Worm (Caenorhabditis elegans) whole organism, L2 larva: Measurements from ENCODE around the gene F54H12.8.

Experiments used
- F13H6.1 ChIP-seq: sonication (generic microtip); optimal IDR thresholded peaks from 2 replicates; lab custom pipeline; 2016; ENCODE audit warnings: missing genetic modification characterization, missing compliant biosample characterization
- R02D3.7 ChIP-seq: fragments of 150-350 bp; optimal IDR thresholded peaks from 2 replicates; lab custom pipeline; 2014; ENCODE audit warnings: missing biosample characterization, missing genetic modification characterization
- Y55F3AM.14 ChIP-seq: fragments of 200-800 bp; sonication (Bioruptor generic); optimal IDR thresholded peaks from 2 replicates; lab custom pipeline; 2018; ENCODE audit warnings: mild to moderate bottlenecking, missing genetic modification characterization, missing compliant biosample characterization
- ZK546.5 ChIP-seq: sonication (generic microtip); optimal IDR thresholded peaks from 2 replicates; lab custom pipeline; 2017; ENCODE audit warnings: missing biosample characterization, missing genetic modification characterization
- alr-1 ChIP-seq: fragments of 150-350 bp; optimal IDR thresholded peaks from 2 replicates; lab custom pipeline; 2014; ENCODE audit warnings: missing biosample characterization, missing genetic modification characterization
- aly-2 ChIP-seq: fragments of 150-350 bp; optimal IDR thresholded peaks from 2 replicates; lab custom pipeline; 2014; ENCODE audit warnings: missing biosample characterization, missing genetic modification characterization
- ama-1 ChIP-seq: fragments of 150-350 bp; optimal IDR thresholded peaks from 2 replicates; lab custom pipeline; 2018; ENCODE audit warnings: inconsistent platforms
- blmp-1 ChIP-seq: sonication (generic microtip); optimal IDR thresholded peaks from 2 replicates; lab custom pipeline; 2017; ENCODE audit warnings: missing genetic modification characterization, mild to moderate bottlenecking, missing compliant biosample characterization, antibody characterized with exemption, moderate library complexity; ENCODE audit not compliant: insufficient read depth
- ceh-16 ChIP-seq: fragments of 150-350 bp; optimal IDR thresholded peaks from 2 replicates; lab custom pipeline; 2014; ENCODE audit warnings: missing biosample characterization, missing genetic modification characterization
- ceh-82 ChIP-seq: fragments of 150-350 bp; optimal IDR thresholded peaks from 2 replicates; lab custom pipeline; 2014; ENCODE audit warnings: missing biosample characterization, missing genetic modification characterization
- crh-2 ChIP-seq: sonication (generic microtip); optimal IDR thresholded peaks from 2 replicates; lab custom pipeline; 2017; ENCODE audit warnings: missing biosample characterization, missing genetic modification characterization
- dmd-4 ChIP-seq: sonication (generic microtip); optimal IDR thresholded peaks from 2 replicates; lab custom pipeline; 2017; ENCODE audit warnings: missing biosample characterization, missing genetic modification characterization
- elt-3 ChIP-seq: sonication (generic microtip); optimal IDR thresholded peaks from 2 replicates; lab custom pipeline; 2017; ENCODE audit warnings: missing biosample characterization, missing genetic modification characterization
- fos-1 ChIP-seq: fragments of 150-350 bp; optimal IDR thresholded peaks from 2 replicates; lab custom pipeline; 2014; ENCODE audit warnings: missing biosample characterization, missing genetic modification characterization
- gmeb-1 ChIP-seq: fragments of 150-350 bp; optimal IDR thresholded peaks from 2 replicates; lab custom pipeline; 2014; ENCODE audit warnings: missing biosample characterization, missing genetic modification characterization
- lin-13 ChIP-seq: fragments of 150-350 bp; optimal IDR thresholded peaks from 2 replicates; lab custom pipeline; 2014; ENCODE audit warnings: missing biosample characterization, missing genetic modification reagents, missing genetic modification characterization
- mab-5 ChIP-seq: fragments of 150-350 bp; optimal IDR thresholded peaks from 2 replicates; lab custom pipeline; 2014; ENCODE audit warnings: missing biosample characterization, missing genetic modification characterization
- mdl-1 ChIP-seq, 2 experiments: fragments of 150-350 bp in 1 of 2; sonication (generic microtip) in 1 of 2; optimal IDR thresholded peaks; 2 replicates each; lab custom pipeline; 2017; ENCODE audit warnings: missing biosample characterization in 2 of 2, missing genetic modification characterization in 2 of 2
- nhr-11 ChIP-seq: fragments of 150-350 bp; optimal IDR thresholded peaks from 2 replicates; lab custom pipeline; 2014; ENCODE audit warnings: missing biosample characterization, missing genetic modification characterization
- nhr-12 ChIP-seq: fragments of 150-350 bp; optimal IDR thresholded peaks from 2 replicates; lab custom pipeline; 2014; ENCODE audit warnings: missing biosample characterization, missing genetic modification characterization
- nhr-129 ChIP-seq: fragments of 150-350 bp; optimal IDR thresholded peaks from 2 replicates; lab custom pipeline; 2014; ENCODE audit warnings: missing biosample characterization, missing genetic modification characterization
- nhr-21 ChIP-seq: fragments of 150-350 bp; optimal IDR thresholded peaks from 2 replicates; lab custom pipeline; 2014; ENCODE audit warnings: missing biosample characterization, missing genetic modification characterization
- nhr-23 ChIP-seq: fragments of 150-350 bp; optimal IDR thresholded peaks from 2 replicates; lab custom pipeline; 2014; ENCODE audit warnings: missing biosample characterization, missing genetic modification reagents, missing genetic modification characterization
- nhr-25 ChIP-seq: fragments of 150-350 bp; sonication (generic microtip); optimal IDR thresholded peaks from 3 replicates; lab custom pipeline; 2014; ENCODE audit warnings: missing biosample characterization, missing genetic modification characterization
- nhr-6 ChIP-seq: fragments of 150-350 bp; optimal IDR thresholded peaks from 2 replicates; lab custom pipeline; 2014; ENCODE audit warnings: missing biosample characterization, missing genetic modification characterization
- nhr-77 ChIP-seq: fragments of 150-350 bp; optimal IDR thresholded peaks from 2 replicates; lab custom pipeline; 2014; ENCODE audit warnings: missing biosample characterization, missing genetic modification characterization
- peb-1 ChIP-seq: fragments of 150-350 bp; optimal IDR thresholded peaks from 2 replicates; lab custom pipeline; 2014; ENCODE audit warnings: missing biosample characterization, missing genetic modification characterization
- skn-1 ChIP-seq: sonication (generic microtip); optimal IDR thresholded peaks from 2 replicates; lab custom pipeline; 2017; ENCODE audit warnings: missing biosample characterization, missing genetic modification characterization
- sma-3 ChIP-seq: sonication (generic microtip); optimal IDR thresholded peaks from 2 replicates; lab custom pipeline; 2016; ENCODE audit warnings: missing genetic modification reagents, missing genetic modification characterization, missing compliant biosample characterization
- sma-9 ChIP-seq, 2 experiments: fragments of 150-350 bp in 1 of 2; sonication (generic microtip) in 1 of 2; optimal IDR thresholded peaks; 2 replicates each; lab custom pipeline; 2014 to 2016; ENCODE audit warnings: missing genetic modification characterization in 2 of 2, mild to moderate bottlenecking in 1 of 2, missing biosample characterization in 1 of 2, missing compliant biosample characterization in 1 of 2, missing genetic modification reagents in 1 of 2, moderate library complexity in 1 of 2
- snpc-4 ChIP-seq: fragments of 150-350 bp; optimal IDR thresholded peaks from 2 replicates; lab custom pipeline; 2014; ENCODE audit warnings: missing biosample characterization, missing genetic modification characterization
- unc-55 ChIP-seq: fragments of 150-350 bp; sonication (generic microtip); optimal IDR thresholded peaks from 3 replicates; lab custom pipeline; 2014; ENCODE audit warnings: missing biosample characterization, missing genetic modification reagents, missing genetic modification characterization
- unc-62 ChIP-seq: fragments of 150-350 bp; optimal IDR thresholded peaks from 2 replicates; lab custom pipeline; 2014; ENCODE audit warnings: missing biosample characterization, missing genetic modification reagents, missing genetic modification characterization
- zag-1 ChIP-seq: fragments of 150-350 bp; optimal IDR thresholded peaks from 2 replicates; lab custom pipeline; 2014; ENCODE audit warnings: missing biosample characterization, missing genetic modification characterization
- ztf-1 ChIP-seq: fragments of 200-800 bp; sonication (Bioruptor generic); conservative IDR thresholded peaks from 2 replicates; pipeline ENCODE4 v1.3.6; 2022; ENCODE audit warnings: missing genetic modification characterization, missing compliant biosample characterization
- ztf-11 ChIP-seq: sonication (generic microtip); optimal IDR thresholded peaks from 2 replicates; lab custom pipeline; 2017; ENCODE audit warnings: missing biosample characterization, missing genetic modification characterization
- ztf-4 ChIP-seq: fragments of 150-350 bp; optimal IDR thresholded peaks from 2 replicates; lab custom pipeline; 2014; ENCODE audit warnings: missing biosample characterization, missing genetic modification characterization

The F54H12.8 gene

ce11 chrIII:8001557-8001956 lies 32.5 kb upstream of the F54H12.8 start:
- TF ChIP-seq mab-5 (tag; lab: Kevin White, UChicago), result no peak
- no peak for TF ChIP-seq ztf-1 (GFP tag; lab: Robert Waterston, UW)
- no peak for TF ChIP-seq fos-1
- no peak for TF ChIP-seq nhr-77
- TF ChIP-seq skn-1 (tag; lab: Kevin White, UChicago), result no peak
- TF ChIP-seq nhr-6 (tag; lab: Kevin White, UChicago), result no peak
- TF ChIP-seq zag-1 (tag; lab: Kevin White, UChicago), result no peak
- no peak for TF ChIP-seq nhr-12 (tag; lab: Kevin White, UChicago)
- TF ChIP-seq snpc-4 (tag; lab: Kevin White, UChicago), result no peak
- TF ChIP-seq R02D3.7 (tag; lab: Kevin White, UChicago), result no peak

- TF ChIP-seq crh-2 (tag; lab: Kevin White, UChicago), result no peak
- TF ChIP-seq aly-2 (tag; lab: Kevin White, UChicago), result no peak
Observed at ce11 chrIII:7997447-7998046, 28.5 kb upstream of the F54H12.8 start.

ce11 chrIII:7996353-7996752 lies 27.3 kb upstream of the F54H12.8 start, which contains the start of gene npr-17:
Gene npr-17 (minus strand): TSS chrIII:7996453.
- TF ChIP-seq unc-62 (GFP tag; lab: Kevin White, UChicago), result no peak
- no peak for TF ChIP-seq zag-1 (tag; lab: Kevin White, UChicago)
- no peak for TF ChIP-seq lin-13 (GFP tag; lab: Kevin White, UChicago)
- no peak for TF ChIP-seq nhr-129
- no peak for TF ChIP-seq ztf-11 (tag; lab: Kevin White, UChicago)
- no peak for TF ChIP-seq unc-55 (GFP tag; lab: Kevin White, UChicago)
- no peak for TF ChIP-seq ama-1 (lab: Kevin White, UChicago)
- no peak for TF ChIP-seq ceh-16 (tag; lab: Kevin White, UChicago)
- no peak for TF ChIP-seq ztf-1 (GFP tag; lab: Robert Waterston, UW)

- TF ChIP-seq dmd-4 (tag; lab: Kevin White, UChicago), result no peak
- TF ChIP-seq Y55F3AM.14 (GFP tag; lab: Kevin White, UChicago), result no peak
- no peak for TF ChIP-seq lin-13 (GFP tag; lab: Kevin White, UChicago)
- no peak for TF ChIP-seq ama-1 (lab: Kevin White, UChicago)
- TF ChIP-seq nhr-25 (tag; lab: Kevin White, UChicago), result no peak
- no peak for TF ChIP-seq zag-1 (tag; lab: Kevin White, UChicago)
- TF ChIP-seq gmeb-1, result no peak
- TF ChIP-seq elt-3 (tag; lab: Kevin White, UChicago), result no peak
- no peak for TF ChIP-seq unc-62 (GFP tag; lab: Kevin White, UChicago)
- TF ChIP-seq sma-3, result no peak
- TF ChIP-seq nhr-129, result no peak
- TF ChIP-seq nhr-11 (tag; lab: Kevin White, UChicago), result no peak
- TF ChIP-seq nhr-6 (tag; lab: Kevin White, UChicago), result no peak
- TF ChIP-seq ZK546.5 (tag; lab: Kevin White, UChicago), result no peak
- TF ChIP-seq ceh-82 (tag; lab: Kevin White, UChicago), result no peak
- no peak for TF ChIP-seq aly-2 (tag; lab: Kevin White, UChicago)
- no peak for TF ChIP-seq nhr-12 (tag; lab: Kevin White, UChicago)
- no peak for TF ChIP-seq alr-1 (tag; lab: Kevin White, UChicago)
- TF ChIP-seq, all 48 proteins: peak for 0
Observed at ce11 chrIII:7986585-7987171, 17.7 kb upstream of the F54H12.8 start, which contains the start of gene hrpk-2. Gene hrpk-2 (plus strand): TSS chrIII:7987121.

ce11 chrIII:7981938-7982337 lies 12.9 kb upstream of the F54H12.8 start:
- no peak for TF ChIP-seq unc-55 (GFP tag; lab: Kevin White, UChicago)
- TF ChIP-seq ztf-4 (tag; lab: Kevin White, UChicago), result no peak
- no peak for TF ChIP-seq F13H6.1
- no peak for TF ChIP-seq mdl-1 (tag; optimal IDR thresholded peaks at IDR 0.05; lab: Kevin White, UChicago)
- TF ChIP-seq blmp-1, result no peak
- no peak for TF ChIP-seq nhr-21 (tag; lab: Kevin White, UChicago)
- TF ChIP-seq ama-1 (lab: Kevin White, UChicago), result no peak
- no peak for TF ChIP-seq peb-1 (tag; lab: Kevin White, UChicago)
- no peak for TF ChIP-seq elt-3 (tag; lab: Kevin White, UChicago)
- TF ChIP-seq nhr-23 (tag; lab: Kevin White, UChicago), result no peak
- TF ChIP-seq skn-1 (tag; lab: Kevin White, UChicago), result no peak
- no peak for TF ChIP-seq sma-9 (GFP tag; optimal IDR thresholded peaks at IDR 0.05; lab: Kevin White, UChicago)
- no peak for TF ChIP-seq sma-9 (tag; optimal IDR thresholded peaks at IDR 0.05; lab: Kevin White, UChicago)
- no peak for TF ChIP-seq sma-3
- no peak for TF ChIP-seq dmd-4 (tag; lab: Kevin White, UChicago)
